Worm (Caenorhabditis elegans) whole organism, L2 larva: ENCODE data around the gene cdc-37.

ENCODE experiments used
- C34F6.9 ChIP-seq: fragments of 150-350 bp; optimal IDR thresholded peaks from 2 replicates; lab custom pipeline; 2014; ENCODE audit warnings: missing biosample characterization, missing genetic modification characterization
- F13H6.1 ChIP-seq: sonication (generic microtip); optimal IDR thresholded peaks from 2 replicates; lab custom pipeline; 2016; ENCODE audit warnings: missing genetic modification characterization, missing compliant biosample characterization
- R02D3.7 ChIP-seq: fragments of 150-350 bp; optimal IDR thresholded peaks from 2 replicates; lab custom pipeline; 2014; ENCODE audit warnings: missing biosample characterization, missing genetic modification characterization
- Y55F3AM.14 ChIP-seq: fragments of 200-800 bp; sonication (Bioruptor generic); optimal IDR thresholded peaks from 2 replicates; lab custom pipeline; 2018; ENCODE audit warnings: mild to moderate bottlenecking, missing genetic modification characterization, missing compliant biosample characterization
- ZK546.5 ChIP-seq: sonication (generic microtip); optimal IDR thresholded peaks from 2 replicates; lab custom pipeline; 2017; ENCODE audit warnings: missing biosample characterization, missing genetic modification characterization
- alr-1 ChIP-seq: fragments of 150-350 bp; optimal IDR thresholded peaks from 2 replicates; lab custom pipeline; 2014; ENCODE audit warnings: missing biosample characterization, missing genetic modification characterization
- aly-2 ChIP-seq: fragments of 150-350 bp; optimal IDR thresholded peaks from 2 replicates; lab custom pipeline; 2014; ENCODE audit warnings: missing biosample characterization, missing genetic modification characterization
- ama-1 ChIP-seq: fragments of 150-350 bp; optimal IDR thresholded peaks from 2 replicates; lab custom pipeline; 2018; ENCODE audit warnings: inconsistent platforms
- blmp-1 ChIP-seq: sonication (generic microtip); optimal IDR thresholded peaks from 2 replicates; lab custom pipeline; 2017; ENCODE audit warnings: missing genetic modification characterization, mild to moderate bottlenecking, missing compliant biosample characterization, antibody characterized with exemption, moderate library complexity; ENCODE audit not compliant: insufficient read depth
- ceh-16 ChIP-seq: fragments of 150-350 bp; optimal IDR thresholded peaks from 2 replicates; lab custom pipeline; 2014; ENCODE audit warnings: missing biosample characterization, missing genetic modification characterization
- ceh-82 ChIP-seq: fragments of 150-350 bp; optimal IDR thresholded peaks from 2 replicates; lab custom pipeline; 2014; ENCODE audit warnings: missing biosample characterization, missing genetic modification characterization
- crh-2 ChIP-seq: sonication (generic microtip); optimal IDR thresholded peaks from 2 replicates; lab custom pipeline; 2017; ENCODE audit warnings: missing biosample characterization, missing genetic modification characterization
- dmd-4 ChIP-seq: sonication (generic microtip); optimal IDR thresholded peaks from 2 replicates; lab custom pipeline; 2017; ENCODE audit warnings: missing biosample characterization, missing genetic modification characterization
- egl-27 ChIP-seq: sonication (generic microtip); optimal IDR thresholded peaks from 3 replicates; lab custom pipeline; 2017; ENCODE audit warnings: missing biosample characterization, missing genetic modification reagents, missing genetic modification characterization
- elt-1 ChIP-seq: fragments of 150-350 bp; optimal IDR thresholded peaks from 2 replicates; lab custom pipeline; 2014; ENCODE audit warnings: missing biosample characterization, missing genetic modification characterization
- elt-3 ChIP-seq: sonication (generic microtip); optimal IDR thresholded peaks from 2 replicates; lab custom pipeline; 2017; ENCODE audit warnings: missing biosample characterization, missing genetic modification characterization
- fos-1 ChIP-seq: fragments of 150-350 bp; optimal IDR thresholded peaks from 2 replicates; lab custom pipeline; 2014; ENCODE audit warnings: missing biosample characterization, missing genetic modification characterization
- gmeb-1 ChIP-seq: fragments of 150-350 bp; optimal IDR thresholded peaks from 2 replicates; lab custom pipeline; 2014; ENCODE audit warnings: missing biosample characterization, missing genetic modification characterization
- lin-11 ChIP-seq: fragments of 150-350 bp; sonication (generic microtip); optimal IDR thresholded peaks from 2 replicates; lab custom pipeline; 2014; ENCODE audit warnings: missing biosample characterization, missing genetic modification characterization, inconsistent platforms, mixed read lengths
- lin-13 ChIP-seq: fragments of 150-350 bp; optimal IDR thresholded peaks from 2 replicates; lab custom pipeline; 2014; ENCODE audit warnings: missing biosample characterization, missing genetic modification reagents, missing genetic modification characterization
- lin-39 ChIP-seq: fragments of 150-350 bp; optimal IDR thresholded peaks from 2 replicates; lab custom pipeline; 2014; ENCODE audit warnings: missing biosample characterization, missing genetic modification reagents, missing genetic modification characterization
- lsy-2 ChIP-seq, 2 experiments: fragments of 150-350 bp in 1 of 2; sonication (generic microtip) in 1 of 2; optimal IDR thresholded peaks; 2 replicates each; lab custom pipeline; 2014 to 2017; ENCODE audit warnings: missing biosample characterization in 2 of 2, missing genetic modification characterization in 2 of 2
- mab-5 ChIP-seq: fragments of 150-350 bp; optimal IDR thresholded peaks from 2 replicates; lab custom pipeline; 2014; ENCODE audit warnings: missing biosample characterization, missing genetic modification characterization
- mbf-1 ChIP-seq: sonication (generic microtip); optimal IDR thresholded peaks from 2 replicates; lab custom pipeline; 2017; ENCODE audit warnings: missing biosample characterization, missing genetic modification characterization
- mdl-1 ChIP-seq, 2 experiments: fragments of 150-350 bp in 1 of 2; sonication (generic microtip) in 1 of 2; optimal IDR thresholded peaks; 2 replicates each; lab custom pipeline; 2017; ENCODE audit warnings: missing biosample characterization in 2 of 2, missing genetic modification characterization in 2 of 2
- nhr-10 ChIP-seq: sonication (generic microtip); optimal IDR thresholded peaks from 2 replicates; lab custom pipeline; 2017; ENCODE audit warnings: missing biosample characterization, missing genetic modification characterization
- nhr-11 ChIP-seq: fragments of 150-350 bp; optimal IDR thresholded peaks from 2 replicates; lab custom pipeline; 2014; ENCODE audit warnings: missing biosample characterization, missing genetic modification characterization
- nhr-12 ChIP-seq: fragments of 150-350 bp; optimal IDR thresholded peaks from 2 replicates; lab custom pipeline; 2014; ENCODE audit warnings: missing biosample characterization, missing genetic modification characterization
- nhr-129 ChIP-seq: fragments of 150-350 bp; optimal IDR thresholded peaks from 2 replicates; lab custom pipeline; 2014; ENCODE audit warnings: missing biosample characterization, missing genetic modification characterization
- nhr-21 ChIP-seq: fragments of 150-350 bp; optimal IDR thresholded peaks from 2 replicates; lab custom pipeline; 2014; ENCODE audit warnings: missing biosample characterization, missing genetic modification characterization
- nhr-23 ChIP-seq: fragments of 150-350 bp; optimal IDR thresholded peaks from 2 replicates; lab custom pipeline; 2014; ENCODE audit warnings: missing biosample characterization, missing genetic modification reagents, missing genetic modification characterization
- nhr-237 ChIP-seq: fragments of 150-350 bp; optimal IDR thresholded peaks from 2 replicates; lab custom pipeline; 2014; ENCODE audit warnings: missing biosample characterization, missing genetic modification characterization
- nhr-25 ChIP-seq: fragments of 150-350 bp; sonication (generic microtip); optimal IDR thresholded peaks from 3 replicates; lab custom pipeline; 2014; ENCODE audit warnings: missing biosample characterization, missing genetic modification characterization
- nhr-6 ChIP-seq: fragments of 150-350 bp; optimal IDR thresholded peaks from 2 replicates; lab custom pipeline; 2014; ENCODE audit warnings: missing biosample characterization, missing genetic modification characterization
- nhr-77 ChIP-seq: fragments of 150-350 bp; optimal IDR thresholded peaks from 2 replicates; lab custom pipeline; 2014; ENCODE audit warnings: missing biosample characterization, missing genetic modification characterization
- peb-1 ChIP-seq: fragments of 150-350 bp; optimal IDR thresholded peaks from 2 replicates; lab custom pipeline; 2014; ENCODE audit warnings: missing biosample characterization, missing genetic modification characterization
- sem-4 ChIP-seq: fragments of 150-350 bp; optimal IDR thresholded peaks from 2 replicates; lab custom pipeline; 2014; ENCODE audit warnings: missing biosample characterization, missing genetic modification reagents, missing genetic modification characterization
- skn-1 ChIP-seq: sonication (generic microtip); optimal IDR thresholded peaks from 2 replicates; lab custom pipeline; 2017; ENCODE audit warnings: missing biosample characterization, missing genetic modification characterization
- sma-3 ChIP-seq: sonication (generic microtip); optimal IDR thresholded peaks from 2 replicates; lab custom pipeline; 2016; ENCODE audit warnings: missing genetic modification reagents, missing genetic modification characterization, missing compliant biosample characterization
- sma-9 ChIP-seq, 2 experiments: fragments of 150-350 bp in 1 of 2; sonication (generic microtip) in 1 of 2; optimal IDR thresholded peaks; 2 replicates each; lab custom pipeline; 2014 to 2016; ENCODE audit warnings: missing genetic modification characterization in 2 of 2, mild to moderate bottlenecking in 1 of 2, missing biosample characterization in 1 of 2, missing compliant biosample characterization in 1 of 2, missing genetic modification reagents in 1 of 2, moderate library complexity in 1 of 2
- snpc-4 ChIP-seq: fragments of 150-350 bp; optimal IDR thresholded peaks from 2 replicates; lab custom pipeline; 2014; ENCODE audit warnings: missing biosample characterization, missing genetic modification characterization
- unc-39 ChIP-seq: fragments of 150-350 bp; optimal IDR thresholded peaks from 2 replicates; lab custom pipeline; 2014; ENCODE audit warnings: missing biosample characterization, missing genetic modification characterization
- unc-55 ChIP-seq: fragments of 150-350 bp; sonication (generic microtip); optimal IDR thresholded peaks from 3 replicates; lab custom pipeline; 2014; ENCODE audit warnings: missing biosample characterization, missing genetic modification reagents, missing genetic modification characterization
- unc-62 ChIP-seq: fragments of 150-350 bp; optimal IDR thresholded peaks from 2 replicates; lab custom pipeline; 2014; ENCODE audit warnings: missing biosample characterization, missing genetic modification reagents, missing genetic modification characterization
- zag-1 ChIP-seq: fragments of 150-350 bp; optimal IDR thresholded peaks from 2 replicates; lab custom pipeline; 2014; ENCODE audit warnings: missing biosample characterization, missing genetic modification characterization
- ztf-1 ChIP-seq: fragments of 200-800 bp; sonication (Bioruptor generic); conservative IDR thresholded peaks from 2 replicates; pipeline ENCODE4 v1.3.6; 2022; ENCODE audit warnings: missing genetic modification characterization, missing compliant biosample characterization
- ztf-11 ChIP-seq: sonication (generic microtip); optimal IDR thresholded peaks from 2 replicates; lab custom pipeline; 2017; ENCODE audit warnings: missing biosample characterization, missing genetic modification characterization
- ztf-4 ChIP-seq: fragments of 150-350 bp; optimal IDR thresholded peaks from 2 replicates; lab custom pipeline; 2014; ENCODE audit warnings: missing biosample characterization, missing genetic modification characterization

Gene cdc-37

DNA sequence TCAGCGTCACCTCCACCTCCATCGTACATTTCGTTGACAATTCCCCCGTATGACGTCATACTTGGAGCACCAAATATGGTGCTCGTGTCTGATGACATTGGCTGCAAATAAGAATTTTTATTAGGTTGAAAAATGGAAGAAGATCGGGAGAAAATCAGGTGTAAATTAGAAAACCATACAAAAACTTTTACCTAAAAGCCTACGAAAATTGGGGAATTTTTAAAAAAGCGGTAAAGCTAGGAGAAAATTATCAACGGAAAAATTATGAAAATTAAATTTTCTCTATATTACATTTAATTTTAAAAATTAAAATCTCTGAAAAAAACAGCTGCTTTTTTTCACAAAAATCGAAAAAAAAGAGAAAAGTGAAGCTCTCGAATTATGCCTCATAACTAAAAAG is 44.0 kb upstream of the cdc-37 start, which contains the start of gene T04B8.5:
T04B8.5 (minus strand) TSS at position 101 of the 400 bp plus-strand sequence.
- TF ChIP-seq mdl-1 (tag; optimal IDR thresholded peaks at IDR 0.05; lab: Kevin White, UChicago), result no peak
- TF ChIP-seq sem-4 (tag; lab: Kevin White, UChicago), result no peak
- no peak for TF ChIP-seq ama-1 (lab: Kevin White, UChicago)
- no peak for TF ChIP-seq elt-1 (tag; lab: Kevin White, UChicago)
- TF ChIP-seq nhr-12 (tag; lab: Kevin White, UChicago), result no peak
- no peak for TF ChIP-seq crh-2 (tag; lab: Kevin White, UChicago)
- no peak for TF ChIP-seq nhr-23 (tag; lab: Kevin White, UChicago)
- TF ChIP-seq ztf-1 (GFP tag; lab: Robert Waterston, UW), result no peak
- TF ChIP-seq F13H6.1, result no peak
- no peak for TF ChIP-seq sma-9 (GFP tag; optimal IDR thresholded peaks at IDR 0.05; lab: Kevin White, UChicago)
- TF ChIP-seq sma-9 (tag; optimal IDR thresholded peaks at IDR 0.05; lab: Kevin White, UChicago), result no peak
- TF ChIP-seq alr-1 (tag; lab: Kevin White, UChicago), result no peak
- TF ChIP-seq unc-55, result no peak
- TF ChIP-seq zag-1 (tag; lab: Kevin White, UChicago), result no peak

DNA sequence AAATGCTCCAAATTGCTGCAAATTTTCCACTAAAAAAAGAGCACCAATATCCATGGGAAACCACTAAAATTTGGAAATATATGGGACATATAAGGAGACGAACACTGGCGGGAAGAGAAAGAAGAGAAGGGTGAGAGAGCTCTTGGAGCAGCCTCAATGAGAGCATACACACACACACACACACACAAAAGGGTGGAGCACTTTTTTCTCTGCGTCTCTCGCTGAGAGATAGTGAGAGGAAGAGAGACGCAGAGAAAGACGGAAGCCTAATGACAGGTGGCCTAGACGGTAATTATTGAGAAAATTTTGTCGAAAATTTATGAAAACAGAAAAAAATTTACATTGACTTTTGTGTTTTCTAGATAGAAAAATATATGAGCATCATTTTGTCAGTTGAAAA is 42.1 kb upstream of the cdc-37 start:
- TF ChIP-seq nhr-129 (tag; lab: Kevin White, UChicago), result peak; percentile 35
- TF ChIP-seq skn-1 (tag; lab: Kevin White, UChicago), result no peak
- no peak for TF ChIP-seq nhr-10 (tag; lab: Kevin White, UChicago)
- peak; percentile 29 for TF ChIP-seq F13H6.1
- peak; percentile 4 for TF ChIP-seq mab-5
- TF ChIP-seq snpc-4 (tag; lab: Kevin White, UChicago), result no peak
- no peak for TF ChIP-seq unc-62 (GFP tag; lab: Kevin White, UChicago)
- no peak for TF ChIP-seq R02D3.7 (tag; lab: Kevin White, UChicago)
- TF ChIP-seq unc-39 (tag; lab: Kevin White, UChicago), result no peak
- peak; percentile 19 for TF ChIP-seq sma-9 (GFP tag; optimal IDR thresholded peaks at IDR 0.05; lab: Kevin White, UChicago)
- TF ChIP-seq sma-9 (tag; optimal IDR thresholded peaks at IDR 0.05; lab: Kevin White, UChicago), result no peak
- no peak for TF ChIP-seq alr-1 (tag; lab: Kevin White, UChicago)
- no peak for TF ChIP-seq blmp-1 (tag; lab: Kevin White, UChicago)
- no peak for TF ChIP-seq nhr-23 (tag; lab: Kevin White, UChicago)
- no peak for TF ChIP-seq ztf-1 (GFP tag; lab: Robert Waterston, UW)
- TF ChIP-seq ZK546.5 (tag; lab: Kevin White, UChicago), result no peak
- no peak for TF ChIP-seq aly-2 (tag; lab: Kevin White, UChicago)
- no peak for TF ChIP-seq mbf-1
- TF ChIP-seq sma-3 (GFP tag; lab: Kevin White, UChicago), result no peak
- TF ChIP-seq zag-1 (tag; lab: Kevin White, UChicago), result no peak
- TF ChIP-seq mdl-1 (tag; optimal IDR thresholded peaks at IDR 0.05; lab: Kevin White, UChicago), result no peak
- no peak for TF ChIP-seq gmeb-1 (tag; lab: Kevin White, UChicago)
- TF ChIP-seq lin-13, result peak; percentile 33
- no peak for TF ChIP-seq lin-39 (tag; lab: Kevin White, UChicago)
- no peak for TF ChIP-seq dmd-4 (tag; lab: Kevin White, UChicago)
- no peak for TF ChIP-seq egl-27 (tag; lab: Kevin White, UChicago)
- TF ChIP-seq ztf-11 (tag; lab: Kevin White, UChicago), result no peak
- no peak for TF ChIP-seq nhr-77 (tag; lab: Kevin White, UChicago)
- no peak for TF ChIP-seq nhr-25 (tag; lab: Kevin White, UChicago)
- TF ChIP-seq ztf-4 (tag; lab: Kevin White, UChicago), result no peak
- no peak for TF ChIP-seq lin-11
- no peak for TF ChIP-seq sem-4 (tag; lab: Kevin White, UChicago)
- TF ChIP-seq unc-55, result peak; percentile 59
- TF ChIP-seq Y55F3AM.14 (GFP tag; lab: Kevin White, UChicago), result no peak
- no peak for TF ChIP-seq peb-1 (tag; lab: Kevin White, UChicago)
- TF ChIP-seq C34F6.9 (tag; lab: Kevin White, UChicago), result peak; percentile 43
- TF ChIP-seq fos-1 (tag; lab: Kevin White, UChicago), result peak; percentile 61
- no peak for TF ChIP-seq crh-2 (tag; lab: Kevin White, UChicago)
- TF ChIP-seq nhr-21 (tag; lab: Kevin White, UChicago), result no peak
- no peak for TF ChIP-seq nhr-237
- no peak for TF ChIP-seq nhr-12 (tag; lab: Kevin White, UChicago)
- TF ChIP-seq ceh-16, result no peak
- TF ChIP-seq nhr-11 (tag; lab: Kevin White, UChicago), result no peak
- TF ChIP-seq elt-1 (tag; lab: Kevin White, UChicago), result no peak
- TF ChIP-seq nhr-6 (tag; lab: Kevin White, UChicago), result no peak
- no peak for TF ChIP-seq ceh-82 (tag; lab: Kevin White, UChicago)
- no peak for TF ChIP-seq elt-3 (tag; lab: Kevin White, UChicago)
- no peak for TF ChIP-seq lsy-2 (tag; optimal IDR thresholded peaks at IDR 0.05; lab: Kevin White, UChicago)
- no peak for TF ChIP-seq ama-1 (lab: Kevin White, UChicago)
